Worm (Caenorhabditis elegans) whole organism, L3 larva: ENCODE measurements around the gene fndc-1.

Source experiments
- R02D3.7 ChIP-seq: fragments of 150-350 bp; optimal IDR thresholded peaks from 2 replicates; lab custom pipeline; 2014; ENCODE audit warnings: missing biosample characterization, missing genetic modification characterization
- ceh-82 ChIP-seq: fragments of 150-350 bp; optimal IDR thresholded peaks from 2 replicates; lab custom pipeline; 2014; ENCODE audit warnings: missing biosample characterization, missing genetic modification characterization
- egl-27 ChIP-seq: sonication (generic microtip); optimal IDR thresholded peaks from 4 replicates; lab custom pipeline; 2017; ENCODE audit warnings: missing biosample characterization, missing genetic modification reagents, missing genetic modification characterization
- elt-3 ChIP-seq, 3 experiments: fragments of 150-350 bp in 1 of 3; sonication (generic microtip) in 2 of 3; optimal IDR thresholded peaks; 2 replicates in 2 of 3; 4 replicates in 1 of 3; lab custom pipeline; 2014 to 2017; ENCODE audit warnings: missing biosample characterization in 3 of 3, missing genetic modification characterization in 3 of 3
- jun-1 ChIP-seq: fragments of 150-350 bp; optimal IDR thresholded peaks from 2 replicates; lab custom pipeline; 2014; ENCODE audit warnings: missing biosample characterization, missing genetic modification reagents, missing genetic modification characterization
- mdl-1 ChIP-seq: fragments of 150-350 bp; optimal IDR thresholded peaks from 2 replicates; lab custom pipeline; 2014; ENCODE audit warnings: missing biosample characterization, missing genetic modification characterization
- nhr-11 ChIP-seq: fragments of 150-350 bp; optimal IDR thresholded peaks from 2 replicates; lab custom pipeline; 2014; ENCODE audit warnings: missing biosample characterization, missing genetic modification characterization
- nhr-76 ChIP-seq: fragments of 150-350 bp; sonication (generic microtip); optimal IDR thresholded peaks from 5 replicates; lab custom pipeline; 2014; ENCODE audit warnings: missing biosample characterization, missing genetic modification characterization
- snpc-4 ChIP-seq: fragments of 150-350 bp; optimal IDR thresholded peaks from 2 replicates; lab custom pipeline; 2014; ENCODE audit warnings: missing biosample characterization, missing genetic modification characterization
- tbx-2 ChIP-seq: sonication (generic microtip); optimal IDR thresholded peaks from 2 replicates; lab custom pipeline; 2016; ENCODE audit warnings: mild to moderate bottlenecking, missing genetic modification characterization, missing compliant biosample characterization

- no peak for TF ChIP-seq jun-1 (tag; lab: Kevin White, UChicago)
- no peak for TF ChIP-seq R02D3.7 (tag; lab: Kevin White, UChicago)
- TF ChIP-seq egl-27 (tag; lab: Kevin White, UChicago), result no peak
- TF ChIP-seq snpc-4, result no peak
- TF ChIP-seq mdl-1 (tag; lab: Kevin White, UChicago), result no peak
- no peak for TF ChIP-seq tbx-2 (tag; lab: Kevin White, UChicago)
- TF ChIP-seq ceh-82 (tag; lab: Kevin White, UChicago), result no peak
- no peak for TF ChIP-seq elt-3 (tag; optimal IDR thresholded peaks at IDR 0.05; lab: Kevin White, UChicago)
- TF ChIP-seq nhr-11 (tag; lab: Kevin White, UChicago), result no peak
- TF ChIP-seq nhr-76 (tag; lab: Kevin White, UChicago), result no peak
These were observed 38.4 kb upstream of the fndc-1 start for ce11 chrII:11275484-11275883.
